Fruit fly (Drosophila melanogaster): Measurements from ENCODE around the gene CG3407.

Gene CG3407

dm6 chr2L:3778157-3779060 lies 34.8 kb downstream of the CG3407 start:
- TF ChIP-seq CG32121 (GFP tag; IDR thresholded peaks at IDR 0.05) (peak; percentile 55), CG9948 (tag; optimal IDR thresholded peaks at IDR 0.05) (peak; percentile 90), CG8301 (tag; optimal IDR thresholded peaks at IDR 0.05) (peak; percentile 86), gl (tag; optimal IDR thresholded peaks at IDR 0.05) (peak; percentile 32), Ets98B (GFP tag; IDR thresholded peaks at IDR 0.05) (peak; percentile 70), rn (GFP tag; IDR thresholded peaks at IDR 0.05) (0 out of 2 replicates have a peak, but pooled peaks have one; percentile 14), Snoo (tag; optimal IDR thresholded peaks at IDR 0.05) (peak; percentile 81), CG12605 (GFP tag; IDR thresholded peaks at IDR 0.05) (peak; percentile 57; the same call in 1 of the 2 replicates), CG8159 (tag; optimal IDR thresholded peaks at IDR 0.05) (peak; percentile 89), CG17806 (tag; optimal IDR thresholded peaks at IDR 0.05) (peak; percentile 88), CG15710 (tag; optimal IDR thresholded peaks at IDR 0.05) (peak; percentile 82), CG34367 (tag; optimal IDR thresholded peaks at IDR 0.05) (peak; percentile 76), fd96Ca (GFP tag; IDR thresholded peaks at IDR 0.05) (peak; percentile 81; the same call in 2 of the 3 replicates), CG10348 (GFP tag; IDR thresholded peaks at IDR 0.05) (0 out of 2 replicates have a peak, but pooled peaks have one; percentile 15), D1 (tag; optimal IDR thresholded peaks at IDR 0.05) (peak; percentile 70), EcR (GFP tag; optimal IDR thresholded peaks at IDR 0.05) (peak; percentile 74), CG14655 (GFP tag; optimal IDR thresholded peaks at IDR 0.05) (peak; percentile 90), Pif1A (GFP tag; optimal IDR thresholded peaks at IDR 0.05) (peak; percentile 80), CG4496 (GFP tag; IDR thresholded peaks at IDR 0.05) (peak; percentile 80), CG13204 (GFP tag; optimal IDR thresholded peaks at IDR 0.05) (peak; percentile 54), Pif1B (GFP tag; optimal IDR thresholded peaks at IDR 0.05) (peak; percentile 84)

dm6 chr2L:3777485-3777884 lies 35.7 kb downstream of the CG3407 start:
- TF ChIP-seq fd96Ca (GFP tag; IDR thresholded peaks at IDR 0.05), result no peak
- no peak for TF ChIP-seq CG9948 (tag; optimal IDR thresholded peaks at IDR 0.05)
- TF ChIP-seq Pif1A (GFP tag; optimal IDR thresholded peaks at IDR 0.05), result no peak
- no peak for TF ChIP-seq CG34367 (tag; optimal IDR thresholded peaks at IDR 0.05)
- no peak for TF ChIP-seq Pif1B (GFP tag; optimal IDR thresholded peaks at IDR 0.05)
- TF ChIP-seq CG17806 (tag; optimal IDR thresholded peaks at IDR 0.05), result no peak
- TF ChIP-seq CG4496 (GFP tag; IDR thresholded peaks at IDR 0.05), result no peak
- TF ChIP-seq CG32121 (GFP tag; IDR thresholded peaks at IDR 0.05), result no peak
- no peak for TF ChIP-seq Ets98B (GFP tag; IDR thresholded peaks at IDR 0.05)
- no peak for TF ChIP-seq CG8159 (tag; optimal IDR thresholded peaks at IDR 0.05)
- TF ChIP-seq EcR (GFP tag; optimal IDR thresholded peaks at IDR 0.05), result no peak
- TF ChIP-seq Snoo (tag; optimal IDR thresholded peaks at IDR 0.05), result no peak
- TF ChIP-seq CG8301 (tag; optimal IDR thresholded peaks at IDR 0.05), result no peak
- no peak for TF ChIP-seq CG15710 (tag; optimal IDR thresholded peaks at IDR 0.05)
- TF ChIP-seq D1 (tag; optimal IDR thresholded peaks at IDR 0.05), result no peak
- no peak for TF ChIP-seq CG13204 (GFP tag; optimal IDR thresholded peaks at IDR 0.05)
- no peak for TF ChIP-seq CG12605 (GFP tag; IDR thresholded peaks at IDR 0.05)
- TF ChIP-seq gl (tag; optimal IDR thresholded peaks at IDR 0.05), result no peak
- no peak for TF ChIP-seq rn (GFP tag; IDR thresholded peaks at IDR 0.05)
- no peak for TF ChIP-seq CG10348 (GFP tag; IDR thresholded peaks at IDR 0.05)

- peak; percentile 86 for TF ChIP-seq CG8301 (tag; optimal IDR thresholded peaks at IDR 0.05)
- peak; percentile 75 for TF ChIP-seq Snoo (tag; optimal IDR thresholded peaks at IDR 0.05)
- TF ChIP-seq CG4496 (GFP tag; IDR thresholded peaks at IDR 0.05), result peak; percentile 80
- TF ChIP-seq CG15710 (tag; optimal IDR thresholded peaks at IDR 0.05), result peak; percentile 94
- TF ChIP-seq CG9948 (tag; optimal IDR thresholded peaks at IDR 0.05), result peak; percentile 95
- peak; percentile 77 for TF ChIP-seq CG32121 (GFP tag; IDR thresholded peaks at IDR 0.05)
- TF ChIP-seq Pif1A (GFP tag; optimal IDR thresholded peaks at IDR 0.05), result peak; percentile 67
- TF ChIP-seq CG17806 (tag; optimal IDR thresholded peaks at IDR 0.05), result peak; percentile 94
- TF ChIP-seq CG34367 (tag; optimal IDR thresholded peaks at IDR 0.05), result peak; percentile 88
- TF ChIP-seq EcR (GFP tag; optimal IDR thresholded peaks at IDR 0.05), result peak; percentile 54
- TF ChIP-seq rn (GFP tag; IDR thresholded peaks at IDR 0.05), result peak; percentile 67
- TF ChIP-seq CG14655 (GFP tag; optimal IDR thresholded peaks at IDR 0.05), result peak; percentile 89
- peak; percentile 87 for TF ChIP-seq CG12605 (GFP tag; IDR thresholded peaks at IDR 0.05)
- TF ChIP-seq fd96Ca (GFP tag; IDR thresholded peaks at IDR 0.05), result no peak
- TF ChIP-seq gl (tag; optimal IDR thresholded peaks at IDR 0.05), result peak; percentile 52
- TF ChIP-seq CG13204 (GFP tag; optimal IDR thresholded peaks at IDR 0.05), result peak; percentile 77
- TF ChIP-seq Pif1B (GFP tag; optimal IDR thresholded peaks at IDR 0.05), result peak; percentile 66
- TF ChIP-seq D1 (tag; optimal IDR thresholded peaks at IDR 0.05), result peak; percentile 88
- TF ChIP-seq CG10348 (GFP tag; IDR thresholded peaks at IDR 0.05), result no peak
- TF ChIP-seq CG8159 (tag; optimal IDR thresholded peaks at IDR 0.05), result peak; percentile 94
- TF ChIP-seq Ets98B (GFP tag; IDR thresholded peaks at IDR 0.05), result peak; percentile 65
Measured at dm6 chr2L:3776614-3777196, 36.5 kb downstream of the CG3407 start.

dm6 chr2L:3775767-3776351 lies 37.4 kb downstream of the CG3407 start:
- peak; percentile 47 for TF ChIP-seq CG15710 (tag; optimal IDR thresholded peaks at IDR 0.05)
- no peak for TF ChIP-seq Ets98B (GFP tag; IDR thresholded peaks at IDR 0.05)
- no peak for TF ChIP-seq fd96Ca (GFP tag; IDR thresholded peaks at IDR 0.05)
- TF ChIP-seq CG8301 (tag; optimal IDR thresholded peaks at IDR 0.05), result peak; percentile 34
- TF ChIP-seq CG12605 (GFP tag; IDR thresholded peaks at IDR 0.05), result no peak
- TF ChIP-seq gl (tag; optimal IDR thresholded peaks at IDR 0.05), result no peak
- TF ChIP-seq CG17806 (tag; optimal IDR thresholded peaks at IDR 0.05), result peak; percentile 61
- 0 out of 2 replicates have a peak, but pooled peaks have one; percentile 5 for TF ChIP-seq rn (GFP tag; IDR thresholded peaks at IDR 0.05)
- TF ChIP-seq Pif1A (GFP tag; optimal IDR thresholded peaks at IDR 0.05), result peak; percentile 41
- peak; percentile 17 for TF ChIP-seq CG34367 (tag; optimal IDR thresholded peaks at IDR 0.05)
- peak; percentile 20; the same call in 1 of the 3 replicates for TF ChIP-seq CG4496 (GFP tag; IDR thresholded peaks at IDR 0.05)
- peak; percentile 67 for TF ChIP-seq CG8159 (tag; optimal IDR thresholded peaks at IDR 0.05)
- TF ChIP-seq Pif1B (GFP tag; optimal IDR thresholded peaks at IDR 0.05), result no peak
- no peak for TF ChIP-seq CG10348 (GFP tag; IDR thresholded peaks at IDR 0.05)
- no peak for TF ChIP-seq CG32121 (GFP tag; IDR thresholded peaks at IDR 0.05)
- peak; percentile 58 for TF ChIP-seq CG14655 (GFP tag; optimal IDR thresholded peaks at IDR 0.05)
- TF ChIP-seq Snoo (tag; optimal IDR thresholded peaks at IDR 0.05), result no peak
- TF ChIP-seq CG9948 (tag; optimal IDR thresholded peaks at IDR 0.05), result peak; percentile 63
- TF ChIP-seq CG13204 (GFP tag; optimal IDR thresholded peaks at IDR 0.05), result no peak
- no peak for TF ChIP-seq EcR (GFP tag; optimal IDR thresholded peaks at IDR 0.05)
- TF ChIP-seq D1 (tag; optimal IDR thresholded peaks at IDR 0.05), result no peak
